Worm (Caenorhabditis elegans): ENCODE results near the gene C25D7.10.
A peak's percentile ranks its signal among the peaks of the same experiment; 100 is the strongest.

C25D7.10 gene

DNA sequence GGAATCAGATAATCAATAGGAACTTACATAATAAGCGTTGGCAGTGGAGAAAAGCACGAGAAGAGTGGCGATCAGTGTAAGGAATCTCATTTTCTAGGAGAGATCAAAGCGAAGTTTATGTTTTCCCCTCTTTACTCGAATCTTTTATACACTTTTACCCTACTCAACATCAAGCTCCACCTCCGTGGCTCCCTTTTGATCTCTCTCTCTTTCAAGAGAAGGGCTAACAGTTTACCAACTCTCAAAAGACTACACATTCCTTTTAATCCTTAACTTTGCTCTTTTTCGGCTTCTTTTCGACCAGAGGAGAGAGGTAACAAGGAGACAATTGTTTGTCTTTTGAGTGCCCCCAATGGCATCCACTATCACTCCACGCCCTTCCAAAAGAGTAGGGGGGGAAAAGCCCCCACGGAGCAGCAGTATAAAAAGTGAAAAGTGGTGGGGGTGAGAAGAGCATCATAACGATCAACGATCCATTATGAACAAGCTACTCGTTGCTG, 20.0 kb downstream of the C25D7.10 start, which contains the start of the genes C01G10.15 and C01G10.6:
Gene C01G10.15, minus strand, starts transcription at position 101 of the 500 bp plus-strand sequence.
Gene C01G10.6, plus strand, starts transcription at position 450 of the 500 bp plus-strand sequence.
- no peak for TF ChIP-seq nhr-237 (tag; optimal IDR thresholded peaks at IDR 0.05)
- TF ChIP-seq pha-4 (tag; optimal IDR thresholded peaks at IDR 0.05) = peak; percentile 27
- TF ChIP-seq nhr-43 (tag; optimal IDR thresholded peaks at IDR 0.05; ENCODE audit: poor library complexity, severe bottlenecking) = no peak
- TF ChIP-seq egl-5 (tag; optimal IDR thresholded peaks at IDR 0.05) = no peak

DNA sequence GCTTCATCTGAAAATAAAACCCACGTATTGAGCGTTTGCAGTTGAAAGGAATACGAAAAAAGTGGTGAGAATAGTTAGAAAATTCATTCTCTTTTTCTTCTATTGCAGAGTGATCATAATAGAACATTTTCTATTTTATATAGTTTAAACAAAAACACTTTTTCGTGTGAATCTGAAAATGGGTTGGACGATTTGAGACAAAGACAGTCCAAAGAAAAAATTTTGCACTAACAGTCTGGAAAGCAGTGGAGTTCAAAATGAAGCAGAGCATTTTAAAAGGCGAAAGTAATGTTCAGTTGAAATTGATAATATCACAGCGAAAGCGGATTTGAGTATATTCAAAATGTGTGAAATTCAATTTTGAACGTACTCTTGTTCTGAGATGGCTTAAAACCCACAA, 21.3 kb downstream of the C25D7.10 start, which contains the start of gene C01G10.18:
Gene C01G10.18, minus strand, starts transcription at position 101 of the 400 bp plus-strand sequence.
- TF ChIP-seq ceh-16 (tag; optimal IDR thresholded peaks at IDR 0.05) = no peak
- no peak for TF ChIP-seq ceh-82 (tag; optimal IDR thresholded peaks at IDR 0.05)
- no peak for TF ChIP-seq nhr-11 (tag; optimal IDR thresholded peaks at IDR 0.05)

DNA sequence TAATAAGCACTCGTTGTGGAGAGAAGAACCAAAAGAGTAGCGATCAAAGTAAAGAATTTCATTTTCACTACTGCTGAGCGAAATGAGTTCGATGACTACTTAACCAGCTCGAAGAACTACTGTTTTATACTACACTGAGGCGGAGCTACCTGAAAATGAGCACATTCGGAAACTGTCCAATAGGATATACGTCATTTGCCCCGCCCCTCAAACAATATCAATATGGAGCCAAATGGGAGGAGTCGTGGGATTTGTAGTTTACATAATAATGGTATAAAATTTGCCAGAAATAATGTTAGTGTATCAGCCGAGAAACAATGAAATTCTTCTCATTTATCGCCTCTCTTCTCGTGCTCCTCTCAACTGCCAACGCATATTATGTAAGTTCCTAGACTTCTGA, 22.2 kb downstream of the C25D7.10 start, which contains the start of the genes C01G10.5 and C01G10.4:
Gene C01G10.5, minus strand, starts transcription at position 101 of the 400 bp plus-strand sequence.
Gene C01G10.4, plus strand, starts transcription at position 303 of the 400 bp plus-strand sequence.
- TF ChIP-seq ceh-16 (tag; optimal IDR thresholded peaks at IDR 0.05) = no peak

DNA sequence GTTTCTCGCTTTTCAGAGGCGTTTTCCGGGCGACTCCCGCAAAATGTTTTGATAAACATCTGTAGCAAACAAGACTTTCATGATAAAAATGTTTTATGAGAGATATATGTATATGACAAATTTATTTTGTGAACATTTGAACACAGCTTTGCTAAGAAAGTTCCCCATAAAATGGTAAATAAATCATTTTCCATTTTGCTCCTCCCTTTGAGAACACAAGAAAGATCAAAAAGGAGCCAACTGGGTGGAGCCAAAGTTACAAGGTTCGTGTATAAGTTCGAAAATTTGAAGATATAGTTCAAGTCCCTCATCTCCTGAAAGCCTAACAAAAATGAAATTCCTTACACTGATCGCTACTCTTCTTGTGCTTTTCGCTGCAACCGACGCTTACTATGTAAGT, 23.2 kb downstream of the C25D7.10 start, which contains the start of gene C01G10.17:
Gene C01G10.17, plus strand, starts transcription at position 301 of the 400 bp plus-strand sequence.
- TF ChIP-seq hmg-11 (tag; optimal IDR thresholded peaks at IDR 0.05) (no peak), ZK546.5 (tag; optimal IDR thresholded peaks at IDR 0.05) (no peak), nfya-1 (tag; optimal IDR thresholded peaks at IDR 0.05; ENCODE audit: insufficient read depth) (no peak)

DNA sequence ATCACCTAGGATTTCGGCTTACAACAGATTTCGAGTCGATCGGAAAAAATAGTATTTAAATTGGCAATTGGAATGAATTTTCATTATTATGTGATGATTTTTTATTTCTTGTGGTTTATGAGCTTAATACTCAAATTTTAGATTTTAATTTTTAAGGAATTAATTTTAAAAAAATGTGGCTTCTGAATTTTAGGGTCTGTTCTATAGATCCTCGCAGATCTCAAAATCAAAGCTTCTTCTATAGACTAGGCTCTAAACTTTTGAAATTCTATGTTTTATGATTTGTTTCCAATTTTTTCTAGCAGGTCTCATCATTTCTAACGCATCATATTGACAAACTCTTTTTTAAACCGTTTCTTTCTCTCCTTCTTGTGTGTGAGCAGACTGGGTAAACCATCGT, 25.4 kb downstream of the C25D7.10 start, which contains the start of gene txt-12:
Gene txt-12, plus strand, starts transcription at position 301 of the 400 bp plus-strand sequence.
- no peak for TF ChIP-seq ceh-82 (tag; optimal IDR thresholded peaks at IDR 0.05)
- TF ChIP-seq elt-3 (tag; optimal IDR thresholded peaks at IDR 0.05) = no peak
- peak; percentile 77 for TF ChIP-seq pha-4 (tag; optimal IDR thresholded peaks at IDR 0.05)
- TF ChIP-seq nfya-1 (tag; optimal IDR thresholded peaks at IDR 0.05; ENCODE audit: insufficient read depth) = no peak

DNA sequence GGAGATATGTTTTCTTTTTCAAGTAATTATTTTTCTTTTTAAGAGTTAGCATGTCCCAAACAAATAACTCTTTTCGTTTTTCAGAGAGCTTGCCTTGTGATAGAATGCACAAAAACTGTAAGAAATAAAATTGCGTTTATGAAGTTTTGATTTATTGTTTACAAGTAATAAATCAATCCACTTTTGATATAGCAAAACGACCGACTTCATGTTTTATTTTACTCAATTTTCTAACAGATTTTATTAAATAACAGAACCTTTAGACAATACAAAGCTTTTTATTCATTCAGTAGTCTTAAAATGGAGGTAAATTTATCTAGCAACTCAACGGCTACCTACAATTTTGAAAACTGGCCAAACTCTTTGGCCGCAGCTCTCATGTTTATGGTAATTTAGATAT, 27.5 kb downstream of the C25D7.10 start, which contains the start of gene srx-78:
Gene srx-78, plus strand, starts transcription at position 301 of the 400 bp plus-strand sequence.
- TF ChIP-seq zag-1 (tag; optimal IDR thresholded peaks at IDR 0.05) = no peak
- TF ChIP-seq elt-3 (tag; optimal IDR thresholded peaks at IDR 0.05) = no peak
- TF ChIP-seq nhr-67 (tag; optimal IDR thresholded peaks at IDR 0.05) = no peak
- no peak for TF ChIP-seq egl-5 (tag; optimal IDR thresholded peaks at IDR 0.05)
- TF ChIP-seq eor-1 (tag; optimal IDR thresholded peaks at IDR 0.05) = no peak
- no peak for TF ChIP-seq ceh-82 (tag; optimal IDR thresholded peaks at IDR 0.05)
- no peak for TF ChIP-seq nhr-23 (tag; optimal IDR thresholded peaks at IDR 0.05)
- TF ChIP-seq lin-15B (tag; optimal IDR thresholded peaks at IDR 0.05) = no peak
- TF ChIP-seq jun-1 (tag; optimal IDR thresholded peaks at IDR 0.05) = no peak
- TF ChIP-seq ama-1 (optimal IDR thresholded peaks at IDR 0.05) = no peak
- no peak for TF ChIP-seq fos-1 (tag; optimal IDR thresholded peaks at IDR 0.05)
- TF ChIP-seq R02D3.7 (tag; optimal IDR thresholded peaks at IDR 0.05) = no peak
- TF ChIP-seq skn-1 (tag; optimal IDR thresholded peaks at IDR 0.05) = no peak
- TF ChIP-seq nhr-12 (tag; optimal IDR thresholded peaks at IDR 0.05) = no peak
- TF ChIP-seq egl-27 (tag; optimal IDR thresholded peaks at IDR 0.05) = no peak
- no peak for TF ChIP-seq nhr-11 (tag; optimal IDR thresholded peaks at IDR 0.05)
- no peak for TF ChIP-seq mdl-1 (tag; optimal IDR thresholded peaks at IDR 0.05)
- TF ChIP-seq mml-1 (tag; optimal IDR thresholded peaks at IDR 0.05) = no peak
- TF ChIP-seq elt-2 (tag; optimal IDR thresholded peaks at IDR 0.05) = no peak
- no peak for TF ChIP-seq pqm-1 (tag; optimal IDR thresholded peaks at IDR 0.05)

DNA sequence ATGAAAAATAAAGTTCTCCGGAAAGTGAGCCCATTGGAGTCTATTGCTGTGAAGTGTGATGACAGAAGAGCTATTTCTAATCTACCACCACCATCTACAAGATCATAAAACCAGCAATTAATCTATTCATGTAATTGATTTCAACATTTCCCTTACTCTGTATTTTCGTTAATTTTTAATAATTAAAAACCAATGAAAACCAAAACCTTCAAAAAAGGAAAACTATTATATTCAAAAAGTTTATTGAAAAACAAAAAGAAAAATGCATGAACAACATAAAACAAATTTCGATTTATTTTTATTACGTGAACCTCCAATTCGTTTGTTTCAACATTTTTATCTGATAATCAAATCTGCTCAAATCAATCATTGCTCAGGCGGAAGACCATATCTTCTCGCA, 32.2 kb downstream of the C25D7.10 start, which contains the start of gene C01G10.1:
Gene C01G10.1, plus strand, starts transcription at position 301 of the 400 bp plus-strand sequence.
- TF ChIP-seq nhr-77 (tag; optimal IDR thresholded peaks at IDR 0.05) = no peak
- TF ChIP-seq mdl-1 (tag; optimal IDR thresholded peaks at IDR 0.05) = no peak

Measured in whole organism, L3 larva.